Fruit fly (Drosophila melanogaster) whole organism, pupa: ENCODE measurements around the gene beat-IIIa.

Source experiments
- CG15710 ChIP-seq: fragments of 200-800 bp; sonication (Bioruptor generic); optimal IDR thresholded peaks from 2 replicates; lab custom pipeline; 2018; ENCODE audit warnings: missing biosample characterization, mild to moderate bottlenecking, missing genetic modification characterization, moderate library complexity
- CG9948 ChIP-seq: fragments of 200-800 bp; sonication (Bioruptor generic); optimal IDR thresholded peaks from 2 replicates; lab custom pipeline; 2018; ENCODE audit warnings: missing biosample characterization, mild to moderate bottlenecking, missing genetic modification characterization, moderate library complexity
- gl ChIP-seq: fragments of 200-800 bp; sonication (Bioruptor generic); optimal IDR thresholded peaks from 2 replicates; lab custom pipeline; 2018; ENCODE audit warnings: missing biosample characterization, mild to moderate bottlenecking, missing genetic modification characterization

dm6 chr2L:17173181-17173580, 42.4 kb downstream of the beat-IIIa start, which contains the start of gene CG34169:
- TF ChIP-seq CG15710 (tag; lab: Kevin White, UChicago): no peak
- TF ChIP-seq CG9948: no peak
- no peak for TF ChIP-seq gl (tag; lab: Kevin White, UChicago)
